Worm (Caenorhabditis elegans): ENCODE measurements around the gene lido-9.
"Not testable (repeated sequence)": the region's sequence is repeated elsewhere in the genome, so short reads cannot be mapped to it uniquely, and the experiment has no call there.

The lido-9 gene

DNA sequence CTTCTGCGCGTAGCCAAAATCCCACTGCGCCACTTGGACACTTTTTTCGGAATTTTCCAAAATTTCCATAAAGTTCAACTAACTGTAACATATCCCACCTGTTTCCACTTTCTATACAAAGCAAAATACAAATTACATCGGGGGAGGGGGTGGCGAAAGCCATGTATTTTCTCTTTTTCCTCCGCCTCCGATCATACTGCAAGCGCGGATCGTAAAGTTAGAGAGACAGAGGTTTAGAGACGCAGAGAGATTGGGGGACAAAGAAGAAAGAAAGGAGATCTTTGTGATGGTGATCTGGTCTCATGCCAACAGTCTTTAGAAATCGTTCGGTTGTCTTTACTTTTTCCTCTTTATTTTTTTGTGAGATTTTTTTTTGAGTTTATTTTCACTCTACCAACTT lies 27.7 kb downstream of the lido-9 start (continued):
- no peak for TF ChIP-seq nhr-47 (tag; optimal IDR thresholded peaks at IDR 0.05)
- no peak for TF ChIP-seq egl-13 (tag; optimal IDR thresholded peaks at IDR 0.05)
- peak; percentile 21 for TF ChIP-seq snu-23 (GFP tag; optimal IDR thresholded peaks at IDR 0.05)
- no peak for TF ChIP-seq jun-1 (tag; optimal IDR thresholded peaks at IDR 0.05)
- no peak for TF ChIP-seq nhr-19 (GFP tag; conservative IDR thresholded peaks at IDR 0.05)
- TF ChIP-seq vab-15 (tag; optimal IDR thresholded peaks at IDR 0.05) = no peak
- TF ChIP-seq nhr-90 (tag; optimal IDR thresholded peaks at IDR 0.05; ENCODE audit: poor library complexity) = no peak
- TF ChIP-seq C34B4.2 (tag; optimal IDR thresholded peaks at IDR 0.05) = no peak

DNA sequence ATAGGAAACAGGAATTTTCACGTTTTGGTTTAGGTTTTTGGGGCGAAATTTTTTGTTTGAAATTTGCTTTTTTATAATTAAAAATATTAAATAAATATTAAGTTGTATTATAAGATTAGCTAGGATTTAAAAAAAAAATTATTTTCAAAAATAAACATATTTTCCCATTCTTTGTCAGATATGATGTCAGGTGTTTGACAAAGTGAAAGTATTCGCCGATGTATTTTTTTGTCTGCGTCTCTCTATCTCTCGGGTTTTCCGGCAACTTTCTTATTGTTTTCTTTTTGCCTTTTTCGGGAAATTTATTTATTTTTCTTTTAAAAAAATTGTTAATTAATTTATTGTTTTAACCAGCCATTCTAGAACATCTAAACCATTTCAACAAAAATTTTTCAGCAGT lies 29.8 kb downstream of the lido-9 start:
- TF ChIP-seq nhr-85 (tag) = peak; percentile 57
- TF ChIP-seq nhr-84 (tag; optimal IDR thresholded peaks at IDR 0.05) = no peak
- peak; percentile 29 for TF ChIP-seq lin-14 (GFP tag; optimal IDR thresholded peaks at IDR 0.05)
- peak; percentile 91 for TF ChIP-seq blmp-1 (tag; optimal IDR thresholded peaks at IDR 0.05)

DNA sequence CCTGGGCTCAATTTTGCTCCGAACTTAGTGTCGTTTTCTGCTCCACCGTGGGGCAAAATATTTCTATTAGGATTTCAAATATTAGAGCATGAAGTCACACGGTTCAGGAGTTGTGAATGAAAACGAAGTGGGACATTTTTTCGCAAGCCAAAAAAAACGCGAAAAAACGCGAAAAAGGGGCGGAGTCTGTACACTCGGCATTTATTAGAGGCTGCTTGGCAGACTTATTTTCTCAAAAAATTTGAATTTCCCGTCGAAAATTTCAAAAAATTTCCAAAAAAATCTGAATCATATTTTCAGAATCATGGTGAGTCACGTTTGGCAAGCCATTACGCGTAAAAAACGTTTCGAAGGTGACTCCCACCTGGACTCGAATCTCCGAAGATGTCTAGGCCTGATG lies 31.9 kb downstream of the lido-9 start, which contains the start of gene B0454.6:
B0454.6 (plus strand) TSS at position 301 of the 400 bp plus-strand sequence.
- TF ChIP-seq unc-130 (tag; optimal IDR thresholded peaks at IDR 0.05); isw-1 (GFP tag; IDR thresholded peaks at IDR 0.05); mep-1 (tag; optimal IDR thresholded peaks at IDR 0.05): not testable (repeated sequence)

DNA sequence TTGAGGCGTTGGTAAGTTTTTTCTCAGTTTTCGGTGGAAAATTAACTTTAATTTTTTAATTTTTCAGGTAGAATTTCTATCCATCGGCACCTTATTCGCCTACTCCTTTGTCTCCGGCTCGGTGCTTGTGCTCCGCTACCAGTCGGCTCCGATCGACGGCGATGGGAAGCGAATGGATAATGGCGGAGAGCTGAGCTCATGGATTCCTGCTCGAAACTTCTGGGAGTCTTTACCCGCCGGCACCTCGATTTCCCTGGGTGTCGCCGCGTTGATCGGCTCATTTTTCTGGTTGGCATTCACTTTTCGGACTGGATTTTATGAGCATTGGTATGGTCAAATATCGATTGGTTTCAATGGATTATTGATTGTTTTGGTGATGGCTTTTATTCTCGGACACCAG lies 34.3 kb downstream of the lido-9 start:
- TF ChIP-seq elt-3 (tag; optimal IDR thresholded peaks at IDR 0.05) = no peak
- TF ChIP-seq nhr-11 (tag; optimal IDR thresholded peaks at IDR 0.05) = no peak
- TF ChIP-seq sup-37 (GFP tag; optimal IDR thresholded peaks at IDR 0.05) = no peak
- no peak for TF ChIP-seq C04F5.9 (tag; optimal IDR thresholded peaks at IDR 0.05)
- TF ChIP-seq ceh-88 (GFP tag; IDR thresholded peaks at IDR 0.05) = no peak
- no peak for TF ChIP-seq fkh-4 (tag; optimal IDR thresholded peaks at IDR 0.05; ENCODE audit: borderline replicate concordance)
- no peak for TF ChIP-seq tbx-2 (tag; optimal IDR thresholded peaks at IDR 0.05)
- TF ChIP-seq nhr-19 (GFP tag; conservative IDR thresholded peaks at IDR 0.05) = no peak
- TF ChIP-seq mab-9 (GFP tag; IDR thresholded peaks at IDR 0.05) = no peak
- no peak for TF ChIP-seq ceh-8 (GFP tag; optimal IDR thresholded peaks at IDR 0.05)
- no peak for TF ChIP-seq hlh-4 (tag; optimal IDR thresholded peaks at IDR 0.05)
- no peak for TF ChIP-seq efl-3 (GFP tag; optimal IDR thresholded peaks at IDR 0.05)
- no peak for TF ChIP-seq fkh-10 (GFP tag; optimal IDR thresholded peaks at IDR 0.05)

DNA sequence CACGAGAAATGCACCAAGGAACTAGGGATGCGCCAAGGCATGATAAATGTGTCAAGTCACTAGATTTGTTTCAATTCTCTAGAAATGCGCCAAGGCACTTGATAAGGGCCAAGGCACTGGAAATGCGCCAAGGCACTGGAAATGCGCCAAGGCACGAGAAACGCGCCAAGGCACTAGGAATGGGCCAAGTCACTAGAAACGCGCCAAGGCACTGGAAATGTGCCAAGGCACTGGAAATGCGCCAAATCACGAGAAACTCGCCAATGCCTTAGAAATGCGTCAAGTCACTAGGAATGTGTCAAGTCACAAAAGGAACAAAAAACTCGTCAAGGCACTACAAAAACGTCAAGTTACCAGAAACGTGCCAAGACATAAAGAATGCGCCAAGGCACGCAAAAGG lies 35.8 kb downstream of the lido-9 start:
- TF ChIP-seq Y116A8C.19 (tag; optimal IDR thresholded peaks at IDR 0.05; ENCODE audit: borderline replicate concordance) = no peak
- no peak for TF ChIP-seq rnt-1 (tag; optimal IDR thresholded peaks at IDR 0.05)
- no peak for TF ChIP-seq efl-1 (optimal IDR thresholded peaks at IDR 0.05)
- peak in 1 of 2 experiments; percentile 92 for TF ChIP-seq efl-1 (GFP tag; optimal IDR thresholded peaks at IDR 0.05 in 1 of 2)
- no peak for TF ChIP-seq fos-1 (tag; optimal IDR thresholded peaks at IDR 0.05)
- TF ChIP-seq nhr-47 (tag; optimal IDR thresholded peaks at IDR 0.05) = no peak
- no peak for TF ChIP-seq ceh-8 (GFP tag; optimal IDR thresholded peaks at IDR 0.05)
- TF ChIP-seq nhr-85 (tag) = peak; percentile 43

DNA sequence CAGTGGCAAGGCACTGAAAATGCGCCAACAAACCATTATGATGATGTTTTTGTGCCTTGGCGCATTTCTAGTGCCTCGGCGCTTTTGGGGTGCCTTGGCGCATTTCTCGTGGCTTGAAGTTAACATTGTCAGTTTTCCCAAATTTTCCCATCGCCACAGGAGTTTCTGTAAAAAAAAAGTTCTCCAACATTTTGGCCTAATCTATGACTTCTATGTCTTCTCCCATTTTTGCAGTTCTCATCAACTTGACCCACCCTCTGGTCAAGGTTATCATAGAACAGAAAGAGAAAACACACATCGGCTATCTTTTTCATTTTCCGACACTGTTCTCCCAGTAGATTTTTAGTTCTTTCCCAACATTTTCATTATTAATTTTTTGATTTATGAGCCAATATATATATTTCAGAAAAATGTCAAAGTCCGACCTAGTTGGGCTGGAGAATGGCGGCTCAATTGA lies 37.9 kb downstream of the lido-9 start, which contains the start of the genes B0454.26 and B0454.5:
B0454.26 (minus strand) TSS at position 101 of the 457 bp plus-strand sequence.
B0454.5 (plus strand) TSS at position 407 of the 457 bp plus-strand sequence.
- TF ChIP-seq blmp-1 (tag; optimal IDR thresholded peaks at IDR 0.05) = peak; percentile 58
- no peak for TF ChIP-seq sox-4 (tag; optimal IDR thresholded peaks at IDR 0.05)
- TF ChIP-seq efl-1 (optimal IDR thresholded peaks at IDR 0.05) = no peak
- TF ChIP-seq efl-1 (GFP tag; optimal IDR thresholded peaks at IDR 0.05 in 1 of 2) = peak in 1 of 2 experiments; percentile 2
